Worm (Caenorhabditis elegans): ENCODE data around the gene bub-3.

DNA sequence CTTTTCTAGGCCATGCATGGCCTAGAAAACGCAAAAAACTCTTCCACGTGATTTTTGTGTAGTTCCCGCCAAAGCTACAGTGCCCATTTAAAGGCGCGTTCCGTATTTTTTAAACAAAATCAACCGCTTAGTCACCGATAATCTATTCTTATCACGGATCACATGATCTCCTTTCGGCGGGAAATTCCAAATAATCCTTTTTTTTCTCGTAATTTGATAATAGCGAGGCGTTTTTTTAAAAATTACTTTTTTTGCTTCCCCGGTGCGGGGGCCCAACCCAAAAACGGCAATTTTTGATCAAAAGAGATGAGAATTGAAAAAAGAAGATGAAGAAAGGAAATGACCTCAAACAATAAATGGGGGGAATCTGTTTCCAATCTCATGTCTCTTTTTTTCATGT is 25.2 kb downstream of the bub-3 start:
- TF ChIP-seq unc-62 (GFP tag; optimal IDR thresholded peaks at IDR 0.05 in 1 of 2), result no peak
- TF ChIP-seq unc-62 (tag; optimal IDR thresholded peaks at IDR 0.05), result no peak
- TF ChIP-seq nhr-28 (tag; optimal IDR thresholded peaks at IDR 0.05), result peak; percentile 13
- TF ChIP-seq ceh-20 (GFP tag; IDR thresholded peaks at IDR 0.05), result no peak
- no peak for TF ChIP-seq lin-13 (GFP tag; optimal IDR thresholded peaks at IDR 0.05)
- no peak for TF ChIP-seq madf-9 (GFP tag; conservative IDR thresholded peaks at IDR 0.05)
- no peak for TF ChIP-seq ama-1 (optimal IDR thresholded peaks at IDR 0.05)
- TF ChIP-seq dpl-1 (GFP tag; optimal IDR thresholded peaks at IDR 0.05), result no peak
- TF ChIP-seq fkh-10 (GFP tag; optimal IDR thresholded peaks at IDR 0.05), result no peak
- no peak for TF ChIP-seq R02D3.7 (tag; optimal IDR thresholded peaks at IDR 0.05)
- no peak for TF ChIP-seq mep-1 (tag; optimal IDR thresholded peaks at IDR 0.05)
- no peak for TF ChIP-seq aly-2 (tag; optimal IDR thresholded peaks at IDR 0.05)
- TF ChIP-seq nhr-10 (tag; optimal IDR thresholded peaks at IDR 0.05), result no peak

Data from whole organism, L4 larva.